Worm (Caenorhabditis elegans) whole organism, L2 larva: ENCODE results near the gene W06G6.10.

ENCODE experiments used
- R02D3.7 ChIP-seq: fragments of 150-350 bp; optimal IDR thresholded peaks from 2 replicates; lab custom pipeline; 2014; ENCODE audit warnings: missing biosample characterization, missing genetic modification characterization
- lin-13 ChIP-seq: fragments of 150-350 bp; optimal IDR thresholded peaks from 2 replicates; lab custom pipeline; 2014; ENCODE audit warnings: missing biosample characterization, missing genetic modification reagents, missing genetic modification characterization
- nhr-11 ChIP-seq: fragments of 150-350 bp; optimal IDR thresholded peaks from 2 replicates; lab custom pipeline; 2014; ENCODE audit warnings: missing biosample characterization, missing genetic modification characterization

- TF ChIP-seq R02D3.7, result no peak
- TF ChIP-seq lin-13 (GFP tag; lab: Kevin White, UChicago), result no peak
- TF ChIP-seq nhr-11 (tag; lab: Kevin White, UChicago), result no peak
Observed at ce11 chrV:16646372-16646771, 621 bp downstream of the W06G6.10 start, which contains the start of gene W06G6.9.
